Fruit fly (Drosophila melanogaster): ENCODE data around the gene Eig71Ef.
A peak's percentile ranks its signal among the peaks of the same experiment; 100 is the strongest.

The Eig71Ef gene

DNA sequence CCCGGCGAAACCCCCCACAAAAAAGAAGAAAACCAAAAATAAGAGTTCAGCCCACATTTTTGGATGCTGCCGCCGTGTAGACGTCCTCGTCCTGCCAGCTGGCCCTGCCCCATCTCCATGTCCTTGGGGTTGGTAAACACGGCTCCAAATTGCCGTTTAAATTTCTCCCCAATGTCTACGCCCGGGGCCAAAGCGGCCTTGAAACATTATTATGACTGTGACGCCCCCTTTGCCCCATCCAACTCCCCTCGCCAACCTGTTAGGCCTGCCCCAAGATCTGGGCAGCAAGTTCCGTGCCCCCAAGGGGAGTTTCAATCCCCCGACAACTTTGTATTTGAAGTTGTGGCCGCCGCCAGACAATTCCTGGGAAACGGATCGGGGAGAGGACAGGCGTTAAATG lies 40.3 kb downstream of the Eig71Ef start (continued):
- TF ChIP-seq knrl (GFP tag; IDR thresholded peaks at IDR 0.05; ENCODE audit: partially characterized antibody): 0 out of 3 replicates have a peak, but pooled peaks have one; percentile 24
- no peak for TF ChIP-seq eyg (GFP tag; optimal IDR thresholded peaks at IDR 0.05)
- TF ChIP-seq Aef1 (GFP tag; IDR thresholded peaks at IDR 0.05): no peak
- TF ChIP-seq ftz-f1 (GFP tag; optimal IDR thresholded peaks at IDR 0.05): peak; percentile 11
- no peak for TF ChIP-seq zf30C (GFP tag; optimal IDR thresholded peaks at IDR 0.05)
- TF ChIP-seq CG33213 (GFP tag; optimal IDR thresholded peaks at IDR 0.05): no peak
- TF ChIP-seq CG10274 (GFP tag; optimal IDR thresholded peaks at IDR 0.05): no peak
- 0 out of 2 replicates have a peak, but pooled peaks have one; percentile 5 for TF ChIP-seq CG6272 (GFP tag; IDR thresholded peaks at IDR 0.05)
- no peak for TF ChIP-seq NfI (GFP tag; optimal IDR thresholded peaks at IDR 0.05)
- no peak for TF ChIP-seq CG9876 (GFP tag; optimal IDR thresholded peaks at IDR 0.05)
- TF ChIP-seq CG13894 (tag; optimal IDR thresholded peaks at IDR 0.05): peak; percentile 83
- TF ChIP-seq CG6254 (GFP tag; optimal IDR thresholded peaks at IDR 0.05): no peak
- no peak for TF ChIP-seq CG32767 (GFP tag; IDR thresholded peaks at IDR 0.05)
- TF ChIP-seq dysf (GFP tag; IDR thresholded peaks at IDR 0.05): no peak
- TF ChIP-seq pfk (GFP tag; optimal IDR thresholded peaks at IDR 0.05): no peak
- no peak for TF ChIP-seq Lpt (GFP tag; optimal IDR thresholded peaks at IDR 0.05)
- 0 out of 3 replicates have a peak, but pooled peaks have one; percentile 33 for TF ChIP-seq CG11560 (tag; IDR thresholded peaks at IDR 0.05)
- no peak for TF ChIP-seq CG3163 (GFP tag; optimal IDR thresholded peaks at IDR 0.05)
- TF ChIP-seq YL-1 (GFP tag; optimal IDR thresholded peaks at IDR 0.05): no peak
- TF ChIP-seq CG6791 (GFP tag; IDR thresholded peaks at IDR 0.05; ENCODE audit: partially characterized antibody): no peak
- 0 out of 2 replicates have a peak, but pooled peaks have one; percentile 23 for TF ChIP-seq NFAT (GFP tag; IDR thresholded peaks at IDR 0.05)
- no peak for TF ChIP-seq lmd (GFP tag; IDR thresholded peaks at IDR 0.05)
- no peak for TF ChIP-seq CG17612 (GFP tag; IDR thresholded peaks at IDR 0.05)
- 0 out of 2 replicates have a peak, but pooled peaks have one; percentile 8 for TF ChIP-seq wdn (GFP tag; IDR thresholded peaks at IDR 0.05)
- TF ChIP-seq cas (GFP tag; IDR thresholded peaks at IDR 0.05): no peak
- no peak for TF ChIP-seq Doc2 (GFP tag; IDR thresholded peaks at IDR 0.05)
- TF ChIP-seq CG2712 (tag; optimal IDR thresholded peaks at IDR 0.05): no peak
- no peak for TF ChIP-seq h (optimal IDR thresholded peaks at IDR 0.05)
- TF ChIP-seq lab (GFP tag; optimal IDR thresholded peaks at IDR 0.05): peak; percentile 14
- TF ChIP-seq slbo (GFP tag; IDR thresholded peaks at IDR 0.05): no peak
- TF ChIP-seq crol (GFP tag; IDR thresholded peaks at IDR 0.05): peak; percentile 67
- TF ChIP-seq Hand (GFP tag; optimal IDR thresholded peaks at IDR 0.05): no peak
- TF ChIP-seq dpn (GFP tag; optimal IDR thresholded peaks at IDR 0.05): no peak
- peak; percentile 28 for TF ChIP-seq CG10543 (GFP tag; optimal IDR thresholded peaks at IDR 0.05)
- no peak for TF ChIP-seq CG8944 (GFP tag; optimal IDR thresholded peaks at IDR 0.05)
- TF ChIP-seq E2f2 (GFP tag; IDR thresholded peaks at IDR 0.05): no peak
- TF ChIP-seq bab2 (GFP tag; optimal IDR thresholded peaks at IDR 0.05): no peak
- no peak for TF ChIP-seq CG12942 (GFP tag; optimal IDR thresholded peaks at IDR 0.05)
- no peak for TF ChIP-seq Xbp1 (GFP tag; optimal IDR thresholded peaks at IDR 0.05)
- no peak for TF ChIP-seq Chrac-16 (GFP tag; optimal IDR thresholded peaks at IDR 0.05)
- TF ChIP-seq sob (GFP tag; IDR thresholded peaks at IDR 0.05): peak; percentile 5; the same call in 1 of the 2 replicates
- TF ChIP-seq NC2β (GFP tag; optimal IDR thresholded peaks at IDR 0.05): no peak
- no peak for TF ChIP-seq CG11398 (GFP tag; optimal IDR thresholded peaks at IDR 0.05)
- TF ChIP-seq CG6765 (GFP tag; optimal IDR thresholded peaks at IDR 0.05): no peak
- TF ChIP-seq onecut (GFP tag; IDR thresholded peaks at IDR 0.05): no peak
- no peak for TF ChIP-seq ERR (GFP tag; optimal IDR thresholded peaks at IDR 0.05)
- TF ChIP-seq CG42726 (GFP tag; IDR thresholded peaks at IDR 0.05; ENCODE audit: partially characterized antibody): no peak
- no peak for TF ChIP-seq vfl (GFP tag; optimal IDR thresholded peaks at IDR 0.05)
- no peak for TF ChIP-seq CG11093 (GFP tag; IDR thresholded peaks at IDR 0.05)
- TF ChIP-seq Gsc (GFP tag; IDR thresholded peaks at IDR 0.05): no peak
- TF ChIP-seq hth (optimal IDR thresholded peaks at IDR 0.05): no peak
- TF ChIP-seq CG15479 (GFP tag; optimal IDR thresholded peaks at IDR 0.05): no peak
- no peak for TF ChIP-seq CG14441 (GFP tag; IDR thresholded peaks at IDR 0.05)

Data from whole organism, embryonic.